Fruit fly (Drosophila melanogaster) whole organism, embryonic: Measurements from ENCODE around the gene ppl.
A peak's percentile ranks its signal among the peaks of the same experiment; 100 is the strongest.

Experiments used
- Aef1 ChIP-seq: fragments of 200-800 bp; sonication (Bioruptor generic); IDR thresholded peaks from 3 replicates; pipeline ENCODE4 v1.3.6; 2022; ENCODE audit warnings: missing biosample characterization, missing genetic modification characterization
- Awh ChIP-seq: fragments of 200-800 bp; sonication (Bioruptor generic); IDR thresholded peaks from 2 replicates; pipeline ENCODE4, ENCODE4 v1.3.6; 2022; ENCODE audit warnings: missing biosample characterization, missing genetic modification characterization
- B-H2 ChIP-seq: fragments of 200-800 bp; sonication (Bioruptor generic); optimal IDR thresholded peaks from 2 replicates; lab custom pipeline; 2018; ENCODE audit warnings: missing biosample characterization, mild to moderate bottlenecking, missing genetic modification characterization
- CG10147 ChIP-seq: fragments of 200-800 bp; sonication (Bioruptor generic); optimal IDR thresholded peaks from 2 replicates; lab custom pipeline; 2019; ENCODE audit warnings: missing biosample characterization, mild to moderate bottlenecking, missing genetic modification characterization, moderate library complexity
- CG10366 ChIP-seq: fragments of 200-800 bp; sonication (Bioruptor generic); IDR thresholded peaks from 2 replicates; pipeline ENCODE4 v1.3.6; 2022; ENCODE audit warnings: missing biosample characterization, missing genetic modification characterization
- CG10654 ChIP-seq: fragments of 200-800 bp; sonication (Bioruptor generic); optimal IDR thresholded peaks from 2 replicates; lab custom pipeline; 2016; ENCODE audit warnings: missing biosample characterization, missing genetic modification characterization
- CG10979 ChIP-seq: fragments of 200-800 bp; sonication (Bioruptor generic); optimal IDR thresholded peaks from 2 replicates; lab custom pipeline; 2018; ENCODE audit warnings: missing biosample characterization, mild to moderate bottlenecking, missing genetic modification characterization, moderate library complexity
- CG11093 ChIP-seq: fragments of 200-800 bp; sonication (Bioruptor generic); IDR thresholded peaks from 3 replicates; pipeline ENCODE4 v1.3.6; 2022; ENCODE audit warnings: missing biosample characterization, missing genetic modification characterization
- CG11696 ChIP-seq: fragments of 200-800 bp; sonication (Bioruptor generic); IDR thresholded peaks from 2 replicates; pipeline ENCODE4 v1.3.6; 2022; ENCODE audit warnings: missing biosample characterization, missing genetic modification characterization
- CG12155 ChIP-seq: fragments of 200-800 bp; sonication (Bioruptor generic); optimal IDR thresholded peaks from 3 replicates; lab custom pipeline; 2016; ENCODE audit warnings: missing biosample characterization, missing genetic modification characterization
- CG13894 ChIP-seq: fragments of 200-800 bp; sonication (Bioruptor generic); optimal IDR thresholded peaks from 3 replicates; lab custom pipeline; 2018; ENCODE audit warnings: missing biosample characterization, mild to moderate bottlenecking, missing genetic modification characterization, moderate library complexity
- CG14014 ChIP-seq: fragments of 200-800 bp; sonication (Bioruptor generic); IDR thresholded peaks from 2 replicates; pipeline ENCODE4 v1.3.6; 2022; ENCODE audit warnings: missing biosample characterization, missing genetic modification characterization
- CG14710 ChIP-seq: fragments of 200-800 bp; sonication (Bioruptor generic); optimal IDR thresholded peaks from 3 replicates; lab custom pipeline; 2019; ENCODE audit warnings: missing biosample characterization, mild to moderate bottlenecking, missing genetic modification characterization, moderate library complexity
- CG1647 ChIP-seq: fragments of 200-800 bp; sonication (Bioruptor generic); optimal IDR thresholded peaks from 3 replicates; lab custom pipeline; 2016; ENCODE audit warnings: missing biosample characterization, missing genetic modification characterization
- CG18011 ChIP-seq: fragments of 200-800 bp; sonication (Bioruptor generic); optimal IDR thresholded peaks from 2 replicates; lab custom pipeline; 2017; ENCODE audit warnings: missing biosample characterization, missing genetic modification characterization, mild to moderate bottlenecking, moderate library complexity, missing genotype
- CG18476 ChIP-seq: fragments of 200-800 bp; sonication (Bioruptor generic); optimal IDR thresholded peaks from 2 replicates; lab custom pipeline; 2016; ENCODE audit warnings: missing biosample characterization, mild to moderate bottlenecking, missing genetic modification characterization
- CG32532 ChIP-seq: fragments of 200-800 bp; sonication (Bioruptor generic); IDR thresholded peaks from 2 replicates; pipeline ENCODE4 v1.3.6; 2022; ENCODE audit warnings: missing biosample characterization, missing genetic modification characterization
- CG3281 ChIP-seq: fragments of 200-800 bp; sonication (Bioruptor generic); optimal IDR thresholded peaks from 3 replicates; lab custom pipeline; 2017; ENCODE audit warnings: missing biosample characterization, mild to moderate bottlenecking, missing genetic modification characterization
- CG33213 ChIP-seq: fragments of 200-800 bp; sonication (Bioruptor generic); optimal IDR thresholded peaks from 3 replicates; lab custom pipeline; 2016; ENCODE audit warnings: missing biosample characterization, missing genetic modification characterization
- CG5245 ChIP-seq: fragments of 200-800 bp; sonication (Bioruptor generic); optimal IDR thresholded peaks from 3 replicates; lab custom pipeline; 2016; ENCODE audit warnings: missing biosample characterization, missing genetic modification characterization
- CG7987 ChIP-seq: fragments of 200-800 bp; sonication (Bioruptor generic); optimal IDR thresholded peaks from 2 replicates; lab custom pipeline; 2018; ENCODE audit warnings: missing biosample characterization, mild to moderate bottlenecking, missing genetic modification characterization, moderate library complexity
- CG8359 ChIP-seq: fragments of 200-800 bp; sonication (Bioruptor generic); optimal IDR thresholded peaks from 2 replicates; lab custom pipeline; 2017; ENCODE audit warnings: missing biosample characterization, mild to moderate bottlenecking, missing genetic modification characterization, borderline replicate concordance
- CG9727 ChIP-seq: fragments of 200-800 bp; sonication (Bioruptor generic); optimal IDR thresholded peaks from 3 replicates; lab custom pipeline; 2017; ENCODE audit warnings: missing biosample characterization, mild to moderate bottlenecking, missing genetic modification characterization
- Chrac-16 ChIP-seq: fragments of 200-800 bp; sonication (Bioruptor generic); optimal IDR thresholded peaks from 3 replicates; lab custom pipeline; 2016; ENCODE audit warnings: missing biosample characterization, missing genetic modification characterization
- Doc2 ChIP-seq: fragments of 200-800 bp; sonication (Bioruptor generic); IDR thresholded peaks from 2 replicates; pipeline ENCODE4 v1.3.6; 2022; ENCODE audit warnings: missing biosample characterization, missing genetic modification characterization
- ERR ChIP-seq: fragments of 200-800 bp; sonication (Bioruptor generic); optimal IDR thresholded peaks from 2 replicates; lab custom pipeline; 2016; ENCODE audit warnings: missing biosample characterization, missing genetic modification characterization
- Fer2 ChIP-seq: fragments of 200-800 bp; sonication (Bioruptor generic); optimal IDR thresholded peaks from 2 replicates; lab custom pipeline; 2018; ENCODE audit warnings: missing biosample characterization, mild to moderate bottlenecking, missing genetic modification characterization, moderate library complexity
- Fer3 ChIP-seq: fragments of 200-800 bp; sonication (Bioruptor generic); optimal IDR thresholded peaks from 2 replicates; lab custom pipeline; 2018; ENCODE audit warnings: missing biosample characterization, mild to moderate bottlenecking, missing genetic modification characterization, moderate library complexity
- Hey ChIP-seq: fragments of 200-800 bp; sonication (Bioruptor generic); optimal IDR thresholded peaks from 3 replicates; lab custom pipeline; 2018; ENCODE audit warnings: missing biosample characterization, mild to moderate bottlenecking, missing genetic modification characterization
- Hr78 ChIP-seq, 2 experiments: fragments of 200-800 bp in 1 of 2; fragments of >200 bp in 1 of 2; sonication (Bioruptor generic) in 1 of 2; optimal IDR thresholded peaks; 2 replicates each; lab custom pipeline; 2017 to 2019; ENCODE audit warnings: missing biosample characterization in 2 of 2, missing genetic modification characterization in 2 of 2, mild to moderate bottlenecking in 1 of 2, moderate library complexity in 1 of 2
- Mad ChIP-seq: fragments of 200-800 bp; sonication (Bioruptor generic); optimal IDR thresholded peaks from 2 replicates; lab custom pipeline; 2016; ENCODE audit warnings: missing biosample characterization, missing genetic modification characterization
- Ptx1 ChIP-seq: fragments of 200-800 bp; sonication (Bioruptor generic); IDR thresholded peaks from 2 replicates; pipeline ENCODE4 v1.3.6; 2022; ENCODE audit warnings: missing biosample characterization, missing genetic modification characterization
- Scr ChIP-seq: fragments of 200-800 bp; sonication (Bioruptor generic); IDR thresholded peaks from 2 replicates; pipeline ENCODE4 v1.3.6; 2022; ENCODE audit warnings: missing biosample characterization, missing genetic modification characterization; ENCODE audit not compliant: partially characterized antibody
- Sin3A ChIP-seq: fragments of >200 bp; optimal IDR thresholded peaks from 2 replicates; lab custom pipeline; 2018
- YL-1 ChIP-seq: fragments of 200-800 bp; sonication (Bioruptor generic); optimal IDR thresholded peaks from 3 replicates; lab custom pipeline; 2017; ENCODE audit warnings: missing biosample characterization, mild to moderate bottlenecking, missing genetic modification characterization
- abd-A ChIP-seq: fragments of 200-800 bp; sonication (Bioruptor generic); optimal IDR thresholded peaks from 3 replicates; lab custom pipeline; 2019; ENCODE audit warnings: missing biosample characterization, mild to moderate bottlenecking, missing genetic modification characterization, moderate library complexity
- chinmo ChIP-seq: fragments of 200-800 bp; sonication (Bioruptor generic); IDR thresholded peaks from 4 replicates; pipeline ENCODE4 v1.3.6; 2022; ENCODE audit warnings: missing biosample characterization, missing genetic modification characterization; ENCODE audit not compliant: partially characterized antibody
- cwo ChIP-seq: fragments of 200-800 bp; sonication (Bioruptor generic); optimal IDR thresholded peaks from 3 replicates; lab custom pipeline; 2017; ENCODE audit warnings: missing biosample characterization, missing genetic modification characterization, mild to moderate bottlenecking, moderate library complexity, missing genetic modification reagents
- dysf ChIP-seq: fragments of 200-800 bp; sonication (Bioruptor generic); IDR thresholded peaks from 3 replicates; pipeline ENCODE4 v1.3.6; 2022; ENCODE audit warnings: missing biosample characterization, missing genetic modification characterization
- eve ChIP-seq, 2 experiments: fragments of >200 bp; optimal IDR thresholded peaks; 2 replicates each; lab custom pipeline; 2017; ENCODE audit warnings: missing biosample characterization in 2 of 2, missing genetic modification characterization in 2 of 2
- hkb ChIP-seq, 2 experiments: fragments of 200-800 bp in 1 of 2; fragments of >200 bp in 1 of 2; sonication (Bioruptor generic) in 1 of 2; IDR thresholded peaks in 1 of 2; optimal IDR thresholded peaks in 1 of 2; 2 replicates each; pipeline versions ENCODE4 v1.3.6 to Lab custom; 2017 to 2022; ENCODE audit warnings: missing biosample characterization in 1 of 2, missing genetic modification characterization in 1 of 2
- kah ChIP-seq: fragments of 200-800 bp; sonication (Bioruptor generic); optimal IDR thresholded peaks from 2 replicates; lab custom pipeline; 2018; ENCODE audit warnings: missing biosample characterization, mild to moderate bottlenecking, missing genetic modification characterization
- lola ChIP-seq, 3 experiments: fragments of >200 bp in 2 of 3; fragments of 200-800 bp in 1 of 3; sonication (Bioruptor generic) in 1 of 3; optimal IDR thresholded peaks; 2 replicates each; lab custom pipeline; 2017 to 2019; ENCODE audit warnings: missing biosample characterization in 3 of 3, missing genetic modification characterization in 3 of 3, mild to moderate bottlenecking in 1 of 3, moderate library complexity in 1 of 3
- pan ChIP-seq, 4 experiments: fragments of >200 bp in 3 of 4; fragments of 200-800 bp in 1 of 4; sonication (Bioruptor generic) in 1 of 4; optimal IDR thresholded peaks in 3 of 4; IDR thresholded peaks in 1 of 4; 2 replicates each; pipeline versions ENCODE4 v1.3.6 to Lab custom; 2017 to 2022; ENCODE audit warnings: missing biosample characterization in 2 of 4, missing genetic modification characterization in 2 of 4, mixed read lengths in 1 of 4
- sens ChIP-seq: fragments of 200-800 bp; sonication (Bioruptor generic); peaks from one replicate; lab custom pipeline; 2016; ENCODE audit warnings: missing biosample characterization, missing genetic modification characterization
- shn ChIP-seq: fragments of 200-800 bp; sonication (Bioruptor generic); optimal IDR thresholded peaks from 3 replicates; lab custom pipeline; 2016; ENCODE audit warnings: missing biosample characterization, missing genetic modification characterization
- sim ChIP-seq: fragments of 200-800 bp; sonication (Bioruptor generic); IDR thresholded peaks from 2 replicates; pipeline ENCODE4 v1.3.6; 2022; ENCODE audit warnings: missing biosample characterization, missing genetic modification characterization

The ppl gene

DNA sequence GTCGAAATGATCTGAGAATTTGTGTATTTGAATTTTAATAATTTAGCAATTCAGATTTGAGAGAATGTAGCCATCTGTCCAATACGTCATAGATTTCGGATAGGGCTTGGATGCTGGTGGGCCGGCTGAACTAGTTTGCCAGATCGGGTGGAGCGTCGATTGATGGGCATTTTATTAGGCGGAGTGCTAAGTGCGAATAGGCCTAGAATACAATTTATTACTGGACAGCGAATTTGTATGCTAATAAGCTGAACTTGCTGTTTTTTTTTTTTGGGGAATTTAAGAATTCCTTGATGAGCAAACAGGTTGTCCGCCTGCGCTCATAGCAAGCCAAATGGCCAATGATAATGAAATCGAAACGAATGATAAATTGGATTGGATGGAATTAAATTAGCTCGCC, 17.9 kb upstream of the ppl start (continued):
- no peak for TF ChIP-seq dysf (GFP tag; lab: Robert Waterston, UW)
- TF ChIP-seq CG10147 = no peak
- no peak for TF ChIP-seq Fer3
- no peak for TF ChIP-seq CG10366
- no peak for TF ChIP-seq CG11093 (GFP tag; lab: Robert Waterston, UW)
- no peak for TF ChIP-seq CG9727
- 0 out of 4 replicates have a peak, but pooled peaks have one; percentile 37 for TF ChIP-seq chinmo (GFP tag; lab: Robert Waterston, UW)

DNA sequence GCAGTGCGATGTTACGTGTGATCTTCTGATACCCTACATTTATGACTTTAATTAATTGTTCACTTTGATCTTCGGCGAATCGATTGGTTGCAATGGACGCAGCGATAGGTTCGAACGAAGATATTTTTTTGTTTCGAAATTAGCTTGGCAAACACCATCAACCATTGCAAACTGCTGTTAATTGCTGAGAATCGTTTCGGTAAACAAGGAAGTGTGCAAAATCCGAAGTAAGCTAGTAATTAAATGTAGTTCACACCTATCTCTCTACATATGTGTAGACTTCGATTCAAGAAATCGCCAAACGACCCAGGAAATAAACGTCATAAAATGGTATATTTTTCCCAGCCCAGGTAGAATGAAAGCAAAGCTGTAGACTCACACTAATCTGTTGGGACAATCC, 17.1 kb upstream of the ppl start, which contains the start of gene CG43702:
TSS of gene CG43702 (plus strand) at position 301 of the 400 bp plus-strand sequence.
- TF ChIP-seq sens (GFP tag; lab: Kevin White, UChicago) (peak; percentile 22), CG7987 (no peak)

DNA sequence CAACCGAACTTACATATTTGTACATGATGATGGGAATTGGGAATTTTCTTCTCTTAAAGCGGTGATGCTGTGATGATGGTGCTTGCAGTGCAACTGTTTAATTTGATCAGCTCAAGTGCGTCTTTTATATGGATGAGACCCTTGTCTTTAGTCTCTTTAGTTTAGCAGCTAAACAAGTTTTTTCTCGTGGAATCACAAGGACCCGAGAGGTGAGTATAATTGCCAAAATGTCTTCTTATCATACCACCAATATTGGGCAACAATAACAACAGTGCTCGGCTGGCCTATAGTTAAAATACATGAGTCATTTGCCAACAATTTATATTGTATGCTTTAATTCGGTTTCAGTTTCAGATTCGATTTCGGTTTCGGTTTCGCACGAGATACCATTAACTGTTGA, 16.4 kb upstream of the ppl start, which contains the start of gene Edg78E:
TSS of gene Edg78E (minus strand) at position 101 of the 400 bp plus-strand sequence.
- TF ChIP-seq pan (optimal IDR thresholded peaks at IDR 0.05; lab: Kevin White, UChicago) = no peak
- TF ChIP-seq pan (GFP tag; optimal IDR thresholded peaks at IDR 0.05 in 1 of 2, IDR thresholded peaks at IDR 0.05 in 1 of 2) = no peak
- no peak for TF ChIP-seq CG3281 (GFP tag; lab: Kevin White, UChicago)
- TF ChIP-seq CG10979 (tag; lab: Kevin White, UChicago) = no peak
- no peak for TF ChIP-seq B-H2 (GFP tag; lab: Kevin White, UChicago)
- no peak for TF ChIP-seq CG14710
- no peak for TF ChIP-seq Mad (GFP tag; lab: Kevin White, UChicago)
- no peak for TF ChIP-seq sim (GFP tag; lab: Robert Waterston, UW)
- no peak for TF ChIP-seq CG14014 (GFP tag; lab: Robert Waterston, UW)
- TF ChIP-seq CG1647 = no peak
- TF ChIP-seq Sin3A (lab: Kevin White, UChicago) = no peak
- no peak for TF ChIP-seq Awh
- no peak for TF ChIP-seq Aef1 (GFP tag; lab: Robert Waterston, UW)
- no peak for TF ChIP-seq CG11696
- TF ChIP-seq Ptx1 (GFP tag; lab: Robert Waterston, UW) = no peak
- no peak for TF ChIP-seq cwo (GFP tag; lab: Kevin White, UChicago)
- TF ChIP-seq CG8359 (GFP tag; lab: Kevin White, UChicago) = no peak
- no peak for TF ChIP-seq Fer2 (tag; lab: Kevin White, UChicago)
- no peak for TF ChIP-seq kah
- TF ChIP-seq hkb (optimal IDR thresholded peaks at IDR 0.05; lab: Kevin White, UChicago) = no peak
- TF ChIP-seq hkb (GFP tag; IDR thresholded peaks at IDR 0.05; lab: Robert Waterston, UW) = no peak

DNA sequence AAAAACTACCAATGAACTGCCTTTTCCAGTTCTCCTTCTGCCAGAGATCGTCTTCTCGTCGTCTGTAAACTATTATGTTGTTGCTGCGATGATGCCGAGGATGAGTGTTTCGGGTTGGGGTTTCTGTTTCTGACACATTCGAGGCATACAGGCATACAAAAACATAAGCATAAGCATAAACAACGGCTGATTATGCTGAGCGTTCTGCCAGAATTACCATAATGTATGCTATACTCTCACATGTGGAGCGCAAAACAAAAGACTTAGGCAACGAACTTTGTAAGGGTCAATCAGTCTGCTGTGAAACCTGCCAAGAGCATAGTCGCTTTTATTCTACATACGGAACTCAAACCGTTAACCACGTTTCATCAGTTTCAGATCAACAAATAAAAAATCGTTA, 12.9 kb upstream of the ppl start, which contains the start of gene Cpr78Cb:
TSS of gene Cpr78Cb (plus strand) at position 291 of the 400 bp plus-strand sequence.
- TF ChIP-seq CG12155 (GFP tag; lab: Kevin White, UChicago) (no peak), CG18011 (no peak), CG5245 (GFP tag; lab: Kevin White, UChicago) (no peak), abd-A (tag; lab: Kevin White, UChicago) (peak; percentile 80), YL-1 (no peak), Chrac-16 (GFP tag; lab: Kevin White, UChicago) (no peak), shn (no peak), chinmo (GFP tag; lab: Robert Waterston, UW) (0 out of 4 replicates have a peak, but pooled peaks have one; percentile 6), Doc2 (GFP tag; lab: Robert Waterston, UW) (no peak), Hr78 (GFP tag; optimal IDR thresholded peaks at IDR 0.05; lab: Kevin White, UChicago) (no peak), Scr (GFP tag; lab: Robert Waterston, UW) (no peak), lola (GFP tag; optimal IDR thresholded peaks at IDR 0.05; lab: Kevin White, UChicago) (peak in 1 of 3 experiments; percentile 49), CG33213 (GFP tag; lab: Kevin White, UChicago) (no peak), Hey (no peak), CG13894 (tag; lab: Kevin White, UChicago) (peak; percentile 22), eve (GFP tag; optimal IDR thresholded peaks at IDR 0.05; lab: Kevin White, UChicago) (no peak), ERR (no peak), CG32532 (GFP tag; lab: Robert Waterston, UW) (no peak), CG18476 (GFP tag; lab: Kevin White, UChicago) (no peak), CG10654 (GFP tag; lab: Kevin White, UChicago) (no peak)
